Worm (Caenorhabditis elegans) whole organism, L4 larva: Measurements from ENCODE around the gene ins-12.
A peak's percentile ranks its signal among the peaks of the same experiment; 100 is the strongest.

Experiments used
- F49E8.2 ChIP-seq: sonication (generic microtip); optimal IDR thresholded peaks from 2 replicates; lab custom pipeline; 2016; ENCODE audit warnings: missing compliant biosample characterization, mild to moderate bottlenecking, missing genetic modification characterization, borderline replicate concordance
- Y48G9A.11 ChIP-seq: fragments of 200-800 bp; sonication (Bioruptor generic); IDR thresholded peaks from 2 replicates; pipeline ENCODE4 v1.3.6; 2022; ENCODE audit warnings: missing genetic modification reagents, missing genetic modification characterization, missing compliant biosample characterization
- Y75B8A.6 ChIP-seq: fragments of 200-800 bp; sonication (Bioruptor generic); IDR thresholded peaks from 2 replicates; pipeline ENCODE4 v1.3.6; 2022; ENCODE audit warnings: missing genetic modification reagents, missing genetic modification characterization, missing compliant biosample characterization
- ZK337.2 ChIP-seq: fragments of 200-800 bp; sonication (Bioruptor generic); IDR thresholded peaks from 2 replicates; pipeline ENCODE4 v1.3.6; 2022; ENCODE audit warnings: missing genetic modification reagents, missing genetic modification characterization, missing compliant biosample characterization
- aha-1 ChIP-seq: fragments of 150-350 bp; peaks from one replicate; lab custom pipeline; 2014; ENCODE audit warnings: missing biosample characterization, missing genetic modification characterization
- attf-4 ChIP-seq: sonication (generic microtip); optimal IDR thresholded peaks from 3 replicates; lab custom pipeline; 2017; ENCODE audit warnings: missing biosample characterization, missing genetic modification characterization
- ceh-32 ChIP-seq: sonication (generic microtip); optimal IDR thresholded peaks from 2 replicates; lab custom pipeline; 2016; ENCODE audit warnings: mild to moderate bottlenecking, missing genetic modification characterization, missing compliant biosample characterization; ENCODE audit not compliant: poor library complexity
- cey-2 ChIP-seq: sonication (generic microtip); optimal IDR thresholded peaks from 3 replicates; lab custom pipeline; 2017; ENCODE audit warnings: missing genetic modification characterization, mild to moderate bottlenecking, missing compliant biosample characterization, antibody characterized with exemption, borderline replicate concordance; ENCODE audit not compliant: insufficient read depth
- daf-16 ChIP-seq, 3 experiments: sonication (generic microtip); optimal IDR thresholded peaks; 2 replicates each; lab custom pipeline; 2016 to 2017; ENCODE audit warnings: missing genetic modification characterization in 3 of 3, missing genetic modification reagents in 3 of 3, mild to moderate bottlenecking in 2 of 3, missing compliant biosample characterization in 2 of 3, missing biosample characterization in 1 of 3, moderate library complexity in 1 of 3
- daf-19 ChIP-seq: fragments of 200-800 bp; sonication (Bioruptor generic); conservative IDR thresholded peaks from 2 replicates; pipeline ENCODE4 v1.3.6; 2022; ENCODE audit warnings: missing genetic modification characterization, missing compliant biosample characterization
- dmd-6 ChIP-seq: fragments of 200-800 bp; sonication (Bioruptor generic); IDR thresholded peaks from 2 replicates; pipeline ENCODE4 v1.3.6; 2022; ENCODE audit warnings: missing genetic modification reagents, missing genetic modification characterization, missing compliant biosample characterization
- duxl-1 ChIP-seq: sonication (generic microtip); optimal IDR thresholded peaks from 2 replicates; lab custom pipeline; 2016; ENCODE audit warnings: mild to moderate bottlenecking, missing genetic modification characterization, moderate library complexity, missing compliant biosample characterization; ENCODE audit not compliant: poor library complexity
- egl-27 ChIP-seq: sonication (generic microtip); optimal IDR thresholded peaks from 3 replicates; lab custom pipeline; 2017; ENCODE audit warnings: missing biosample characterization, missing genetic modification reagents, missing genetic modification characterization
- egl-43 ChIP-seq: fragments of 200-800 bp; sonication (Bioruptor generic); IDR thresholded peaks from 2 replicates; pipeline ENCODE4 v1.3.6; 2022; ENCODE audit warnings: missing genetic modification reagents, missing genetic modification characterization, missing compliant biosample characterization
- gei-8 ChIP-seq: fragments of 200-800 bp; sonication (Bioruptor generic); optimal IDR thresholded peaks from 2 replicates; lab custom pipeline; 2018; ENCODE audit warnings: mild to moderate bottlenecking, missing genetic modification characterization, missing compliant biosample characterization
- hif-1 ChIP-seq, 2 experiments: sonication (generic microtip); optimal IDR thresholded peaks; 2 replicates each; lab custom pipeline; 2016 to 2017; ENCODE audit warnings: missing compliant biosample characterization in 2 of 2, missing genetic modification characterization in 2 of 2, missing genetic modification reagents in 2 of 2, missing genotype in 2 of 2, mild to moderate bottlenecking in 1 of 2
- hlh-11 ChIP-seq: fragments of 200-800 bp; sonication (Bioruptor generic); optimal IDR thresholded peaks from 2 replicates; lab custom pipeline; 2018; ENCODE audit warnings: mild to moderate bottlenecking, missing genetic modification characterization, missing compliant biosample characterization
- hlh-30 ChIP-seq: sonication (generic microtip); optimal IDR thresholded peaks from 2 replicates; lab custom pipeline; 2017; ENCODE audit warnings: antibody characterized with exemption, mild to moderate bottlenecking, missing genetic modification characterization, missing compliant biosample characterization; ENCODE audit not compliant: insufficient read depth
- hmg-1.1 ChIP-seq: fragments of 200-800 bp; sonication (Bioruptor generic); IDR thresholded peaks from 2 replicates; pipeline ENCODE4 v1.3.6; 2022; ENCODE audit warnings: missing genetic modification reagents, missing genetic modification characterization, missing compliant biosample characterization
- lim-7 ChIP-seq: fragments of 200-800 bp; sonication (Bioruptor generic); IDR thresholded peaks from 2 replicates; pipeline ENCODE4 v1.3.6; 2022; ENCODE audit warnings: missing genetic modification characterization, missing compliant biosample characterization
- lin-38 ChIP-seq: fragments of 200-800 bp; sonication (Bioruptor generic); IDR thresholded peaks from 2 replicates; pipeline ENCODE4 v1.3.6; 2022; ENCODE audit warnings: missing genetic modification reagents, missing genetic modification characterization, missing compliant biosample characterization
- lin-39 ChIP-seq: fragments of 150-350 bp; optimal IDR thresholded peaks from 2 replicates; lab custom pipeline; 2014; ENCODE audit warnings: missing biosample characterization, missing genetic modification reagents, missing genetic modification characterization
- lsy-2 ChIP-seq, 2 experiments: fragments of 150-350 bp in 1 of 2; sonication (generic microtip) in 1 of 2; optimal IDR thresholded peaks; 2 replicates each; lab custom pipeline; 2014 to 2017; ENCODE audit warnings: missing biosample characterization in 2 of 2, missing genetic modification characterization in 2 of 2
- madf-9 ChIP-seq: fragments of 200-800 bp; sonication (Bioruptor generic); conservative IDR thresholded peaks from 2 replicates; pipeline ENCODE4 v1.3.6; 2022; ENCODE audit warnings: missing genetic modification reagents, missing genetic modification characterization, missing compliant biosample characterization
- mdt-29 ChIP-seq: fragments of 200-800 bp; sonication (Bioruptor generic); IDR thresholded peaks from 2 replicates; pipeline ENCODE4 v1.3.6; 2022; ENCODE audit warnings: missing genetic modification reagents, missing genetic modification characterization, missing compliant biosample characterization
- mes-2 ChIP-seq: sonication (generic microtip); optimal IDR thresholded peaks from 2 replicates; lab custom pipeline; 2016; ENCODE audit warnings: missing genotype, mild to moderate bottlenecking, missing genetic modification characterization, missing compliant biosample characterization; ENCODE audit not compliant: poor library complexity, severe bottlenecking
- nhr-237 ChIP-seq: sonication (generic microtip); optimal IDR thresholded peaks from 2 replicates; lab custom pipeline; 2017; ENCODE audit warnings: missing biosample characterization, missing genetic modification characterization
- nhr-25 ChIP-seq: sonication (generic microtip); optimal IDR thresholded peaks from 2 replicates; lab custom pipeline; 2017; ENCODE audit warnings: missing genetic modification characterization, mild to moderate bottlenecking, missing compliant biosample characterization, antibody characterized with exemption, moderate library complexity, borderline replicate concordance; ENCODE audit not compliant: insufficient read depth
- php-3 ChIP-seq: fragments of 200-800 bp; sonication (Bioruptor generic); IDR thresholded peaks from 2 replicates; pipeline ENCODE4 v1.3.6; 2022; ENCODE audit warnings: missing genetic modification reagents, missing genetic modification characterization, missing compliant biosample characterization
- rbr-2 ChIP-seq: sonication (generic microtip); optimal IDR thresholded peaks from 2 replicates; lab custom pipeline; 2016; ENCODE audit warnings: missing genotype, missing genetic modification characterization, missing compliant biosample characterization
- set-16 ChIP-seq: fragments of 200-800 bp; sonication (Bioruptor generic); IDR thresholded peaks from 2 replicates; pipeline ENCODE4 v1.3.6; 2022; ENCODE audit warnings: missing genetic modification reagents, missing genetic modification characterization, missing compliant biosample characterization
- skn-1 ChIP-seq: fragments of 150-350 bp; optimal IDR thresholded peaks from 2 replicates; lab custom pipeline; 2014; ENCODE audit warnings: missing biosample characterization, missing genetic modification characterization
- spr-3 ChIP-seq: fragments of 200-800 bp; sonication (Bioruptor generic); optimal IDR thresholded peaks from 2 replicates; lab custom pipeline; 2018; ENCODE audit warnings: mild to moderate bottlenecking, missing genetic modification characterization, missing compliant biosample characterization
- tag-97 ChIP-seq: fragments of 200-800 bp; sonication (Bioruptor generic); IDR thresholded peaks from 2 replicates; pipeline ENCODE4 v1.3.6; 2022; ENCODE audit warnings: missing genetic modification characterization, missing compliant biosample characterization
- tra-1 ChIP-seq: fragments of 200-800 bp; sonication (Bioruptor generic); IDR thresholded peaks from 2 replicates; pipeline ENCODE4 v1.3.6; 2022; ENCODE audit warnings: missing genetic modification reagents, missing genetic modification characterization, missing compliant biosample characterization
- unc-130 ChIP-seq: sonication (generic microtip); optimal IDR thresholded peaks from 2 replicates; lab custom pipeline; 2016; ENCODE audit warnings: missing genetic modification reagents, missing genetic modification characterization, missing compliant biosample characterization
- unc-62 ChIP-seq, 3 experiments: fragments of 150-350 bp in 1 of 3; sonication (generic microtip); optimal IDR thresholded peaks in 2 of 3; peaks in 1 of 3; 1 replicate in 1 of 3; 2 replicates in 2 of 3; lab custom pipeline; 2014 to 2017; ENCODE audit warnings: missing biosample characterization in 3 of 3, missing genetic modification characterization in 3 of 3, missing genetic modification reagents in 3 of 3, missing genotype in 1 of 3
- zfp-2 ChIP-seq: sonication (generic microtip); optimal IDR thresholded peaks from 2 replicates; lab custom pipeline; 2016; ENCODE audit warnings: mild to moderate bottlenecking, missing genetic modification characterization, missing compliant biosample characterization
- zip-11 ChIP-seq: fragments of 200-800 bp; sonication (Bioruptor generic); IDR thresholded peaks from 2 replicates; pipeline ENCODE4 v1.3.6; 2022; ENCODE audit warnings: missing genetic modification characterization, missing compliant biosample characterization
- ztf-7 ChIP-seq: fragments of 150-350 bp; optimal IDR thresholded peaks from 2 replicates; lab custom pipeline; 2014; ENCODE audit warnings: missing biosample characterization, missing genetic modification characterization

Gene ins-12

DNA sequence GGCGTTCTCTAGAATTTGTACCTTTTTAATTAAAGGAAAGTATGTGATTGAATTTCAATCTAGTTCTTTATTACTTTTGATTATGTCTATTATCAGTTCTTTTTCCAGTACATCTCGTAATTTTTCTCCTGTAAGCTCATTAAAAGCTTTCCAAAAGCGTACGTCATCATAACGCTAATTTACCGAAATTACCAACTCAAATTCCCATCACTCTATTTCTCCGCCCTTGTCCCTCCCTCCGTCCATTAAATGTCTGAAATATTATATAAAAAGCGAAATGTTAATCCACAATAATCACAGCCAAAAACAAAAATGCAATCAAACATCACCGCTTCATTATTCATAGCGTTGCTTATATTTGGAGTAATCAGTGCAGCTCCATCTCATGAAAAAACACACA is at the start of gene ins-12:
ins-12 (plus strand) TSS at position 301 of the 400 bp plus-strand sequence.
- no peak for TF ChIP-seq daf-19 (GFP tag; lab: Robert Waterston, UW)
- no peak for TF ChIP-seq nhr-25 (tag; lab: Kevin White, UChicago)
- TF ChIP-seq mdt-29 (GFP tag; lab: Robert Waterston, UW), result no peak
- no peak for TF ChIP-seq tag-97 (GFP tag; lab: Robert Waterston, UW)
- no peak for TF ChIP-seq egl-43 (GFP tag; lab: Robert Waterston, UW)
- no peak for TF ChIP-seq zip-11 (GFP tag; lab: Robert Waterston, UW)
- TF ChIP-seq Y75B8A.6 (GFP tag; lab: Robert Waterston, UW), result no peak
- no peak for TF ChIP-seq lin-39 (tag; lab: Kevin White, UChicago)
- TF ChIP-seq lim-7, result no peak
- TF ChIP-seq ztf-7 (tag; lab: Kevin White, UChicago), result no peak
- no peak for TF ChIP-seq hlh-30 (tag; lab: Kevin White, UChicago)
- no peak for TF ChIP-seq zfp-2 (tag; lab: Kevin White, UChicago)
- TF ChIP-seq daf-16 (GFP tag; optimal IDR thresholded peaks at IDR 0.05; lab: Kevin White, UChicago), result no peak
- no peak for TF ChIP-seq daf-16 (tag; optimal IDR thresholded peaks at IDR 0.05; lab: Kevin White, UChicago)
- TF ChIP-seq php-3 (GFP tag; lab: Robert Waterston, UW), result no peak
- TF ChIP-seq attf-4 (tag; lab: Kevin White, UChicago), result no peak
- no peak for TF ChIP-seq egl-27 (tag; lab: Kevin White, UChicago)
- no peak for TF ChIP-seq nhr-237 (tag; lab: Kevin White, UChicago)
- TF ChIP-seq spr-3 (GFP tag; lab: Kevin White, UChicago), result no peak
- no peak for TF ChIP-seq hmg-1.1 (GFP tag; lab: Robert Waterston, UW)
- TF ChIP-seq, all 104 proteins: peak for 0

DNA sequence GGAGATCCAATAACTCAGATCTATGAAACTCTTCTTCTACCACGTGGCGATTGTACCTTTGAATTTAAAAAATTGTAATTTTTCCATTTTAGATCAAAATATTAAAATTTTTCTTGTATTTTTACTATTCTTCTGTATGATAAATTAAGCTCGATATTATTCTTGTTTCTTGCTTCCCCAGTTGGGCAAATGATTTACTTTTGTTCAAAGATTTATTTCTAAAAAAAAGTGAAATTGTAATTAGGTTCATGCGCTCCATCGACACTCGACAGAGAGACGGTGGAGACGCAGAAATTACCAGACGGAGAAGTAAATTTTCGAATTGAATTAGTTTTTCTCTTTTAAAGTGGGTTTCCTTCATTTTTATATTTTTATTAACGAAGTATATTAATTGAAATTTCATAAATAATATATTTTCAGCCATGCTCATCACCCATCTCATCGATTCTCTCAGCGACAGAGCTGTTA is 48.6 kb upstream of the ins-12 start, which contains the start of gene npp-24:
npp-24 (plus strand) TSS at position 51 of the 468 bp plus-strand sequence.
- TF ChIP-seq lin-38 (GFP tag; lab: Robert Waterston, UW), result no peak
- no peak for TF ChIP-seq unc-130 (GFP tag; lab: Kevin White, UChicago)
- TF ChIP-seq ceh-32 (tag; lab: Kevin White, UChicago), result no peak
- no peak for TF ChIP-seq F49E8.2
- no peak for TF ChIP-seq gei-8 (GFP tag; lab: Kevin White, UChicago)
- no peak for TF ChIP-seq hlh-11
- TF ChIP-seq tra-1, result no peak
- TF ChIP-seq mes-2, result peak; percentile 42
- TF ChIP-seq skn-1 (tag; lab: Kevin White, UChicago), result no peak

DNA sequence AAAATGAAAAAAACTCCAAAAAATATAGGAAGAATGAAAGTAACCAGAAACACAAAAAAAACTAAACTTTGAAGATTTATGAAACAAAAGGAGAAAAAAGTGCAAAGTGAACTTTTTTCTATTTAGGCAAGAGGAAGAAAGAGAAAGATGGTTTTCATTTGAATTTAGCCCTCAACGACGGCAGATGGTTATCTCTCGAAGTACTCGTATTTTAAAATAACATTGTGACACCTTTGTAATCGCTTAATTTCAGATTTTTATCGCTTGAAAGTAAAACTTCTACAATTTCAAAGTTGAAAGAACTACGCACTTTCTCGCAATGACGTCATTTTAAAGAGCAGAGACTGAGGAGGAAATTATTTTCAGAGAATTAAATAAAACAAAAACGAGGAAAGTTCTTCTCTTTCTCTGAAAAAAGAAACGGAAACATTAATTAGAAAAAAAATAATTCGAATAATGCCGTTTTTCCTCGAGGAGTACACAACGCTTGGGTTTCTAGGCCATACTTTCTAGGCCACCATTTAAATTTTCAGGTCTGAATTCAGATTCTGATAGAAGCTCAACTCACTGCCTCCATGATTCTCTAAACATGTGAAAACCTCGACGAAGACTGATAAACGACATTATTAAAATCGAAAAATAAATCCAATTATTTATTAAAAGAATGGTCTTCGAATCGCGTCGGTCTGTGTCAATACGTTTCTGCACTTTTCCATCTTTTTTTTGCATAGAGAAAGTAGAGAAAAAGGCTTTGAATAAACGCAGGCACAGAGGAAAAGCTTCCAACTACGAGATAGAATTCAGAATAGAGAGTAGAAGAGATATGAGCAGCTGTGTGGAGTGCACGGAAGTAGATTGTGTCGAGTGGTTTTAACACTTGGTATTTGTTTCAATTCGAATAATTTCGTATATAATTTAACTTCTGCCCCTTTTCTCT is 42.7 kb upstream of the ins-12 start:
- TF ChIP-seq dmd-6, result 0 out of 2 replicates have a peak, but pooled peaks have one; percentile 14
- TF ChIP-seq duxl-1 (tag; lab: Kevin White, UChicago), result peak; percentile 17
- 0 out of 2 replicates have a peak, but pooled peaks have one; percentile 49 for TF ChIP-seq ZK337.2 (GFP tag; lab: Robert Waterston, UW)
- peak in 1 of 2 experiments; percentile 53 for TF ChIP-seq unc-62 (GFP tag; optimal IDR thresholded peaks at IDR 0.05 in 1 of 2; lab: Kevin White, UChicago)
- TF ChIP-seq unc-62 (tag; optimal IDR thresholded peaks at IDR 0.05; lab: Kevin White, UChicago), result no peak
- TF ChIP-seq hmg-1.1 (GFP tag; lab: Robert Waterston, UW), result no peak
- TF ChIP-seq set-16, result no peak
- TF ChIP-seq Y48G9A.11, result peak; percentile 55; the same call in 1 of the 2 replicates
- TF ChIP-seq hif-1 (tag; optimal IDR thresholded peaks at IDR 0.05; lab: Kevin White, UChicago), result peak in 1 of 2 experiments; percentile 28
- peak; percentile 46 for TF ChIP-seq aha-1 (tag; lab: Kevin White, UChicago)
- TF ChIP-seq F49E8.2, result peak; percentile 43
- TF ChIP-seq cey-2 (tag; lab: Kevin White, UChicago), result no peak
- TF ChIP-seq lsy-2 (tag; optimal IDR thresholded peaks at IDR 0.05; lab: Kevin White, UChicago), result peak in 1 of 2 experiments; percentile 13
- 0 out of 2 replicates have a peak, but pooled peaks have one; percentile 41 for TF ChIP-seq madf-9 (GFP tag; lab: Robert Waterston, UW)
- TF ChIP-seq rbr-2 (tag; lab: Kevin White, UChicago), result peak; percentile 2
- no peak for TF ChIP-seq zip-11 (GFP tag; lab: Robert Waterston, UW)
- TF ChIP-seq unc-130 (GFP tag; lab: Kevin White, UChicago), result peak; percentile 72
- TF ChIP-seq mes-2, result peak; percentile 80
